Fruit fly (Drosophila melanogaster): ENCODE results near the gene CG10749.

Gene CG10749

dm6 chr3L:13015823-13016465 lies 43.7 kb downstream of the CG10749 start, which contains the start of gene CG11267 (continued):
- TF ChIP-seq odd (GFP tag; optimal IDR thresholded peaks at IDR 0.05) (peak; percentile 77), bbx (GFP tag; IDR thresholded peaks at IDR 0.05; ENCODE audit: partially characterized antibody) (no peak), E2f1 (GFP tag; IDR thresholded peaks at IDR 0.05) (peak; percentile 89), CG6765 (GFP tag; optimal IDR thresholded peaks at IDR 0.05) (peak; percentile 68), gfzf (GFP tag; optimal IDR thresholded peaks at IDR 0.05) (peak; percentile 63), mam (GFP tag; optimal IDR thresholded peaks at IDR 0.05) (peak; percentile 75), CG2712 (tag; optimal IDR thresholded peaks at IDR 0.05) (peak; percentile 83), ham (GFP tag; IDR thresholded peaks at IDR 0.05) (peak; percentile 57; the same call in 1 of the 2 replicates), HLHmδ (GFP tag; optimal IDR thresholded peaks at IDR 0.05) (no peak), dm (GFP tag; optimal IDR thresholded peaks at IDR 0.05) (peak; percentile 43), CG12155 (GFP tag; optimal IDR thresholded peaks at IDR 0.05) (peak; percentile 68), corto (GFP tag; optimal IDR thresholded peaks at IDR 0.05) (peak; percentile 35), ERR (GFP tag; optimal IDR thresholded peaks at IDR 0.05) (peak; percentile 33), chm (GFP tag; IDR thresholded peaks at IDR 0.05) (no peak; the same call in 1 of the 2 replicates), CG8478 (optimal IDR thresholded peaks at IDR 0.05) (no peak), CG3065 (GFP tag; optimal IDR thresholded peaks at IDR 0.05) (no peak), sqz (GFP tag; optimal IDR thresholded peaks at IDR 0.05) (peak; percentile 69), CG1832 (GFP tag; optimal IDR thresholded peaks at IDR 0.05) (no peak), CG17912 (GFP tag; optimal IDR thresholded peaks at IDR 0.05) (peak; percentile 51), CG13894 (tag; optimal IDR thresholded peaks at IDR 0.05) (peak; percentile 89), CG12942 (GFP tag; optimal IDR thresholded peaks at IDR 0.05) (peak; percentile 72), Hr78 (GFP tag; optimal IDR thresholded peaks at IDR 0.05) (peak in 1 of 2 experiments; percentile 2), lola (GFP tag; optimal IDR thresholded peaks at IDR 0.05) (peak in 1 of 3 experiments; percentile 59), Atf6 (GFP tag; IDR thresholded peaks at IDR 0.05) (peak; percentile 93), zen2 (GFP tag; IDR thresholded peaks at IDR 0.05; ENCODE audit: partially characterized antibody) (peak; percentile 53; the same call in 1 of the 3 replicates), hkb (optimal IDR thresholded peaks at IDR 0.05) (no peak), hkb (GFP tag; IDR thresholded peaks at IDR 0.05) (peak; percentile 94), shn (GFP tag; optimal IDR thresholded peaks at IDR 0.05) (peak; percentile 51), rib (GFP tag; IDR thresholded peaks at IDR 0.05) (peak; percentile 79), CG17359 (tag; optimal IDR thresholded peaks at IDR 0.05) (peak; percentile 90), CG17829 (tag; optimal IDR thresholded peaks at IDR 0.05) (peak; percentile 75), Rx (GFP tag; IDR thresholded peaks at IDR 0.05) (peak; percentile 91), prd (optimal IDR thresholded peaks at IDR 0.05) (no peak), prd (GFP tag; IDR thresholded peaks at IDR 0.05) (peak; percentile 88), chinmo (GFP tag; IDR thresholded peaks at IDR 0.05; ENCODE audit: partially characterized antibody) (no peak), Hr39 (optimal IDR thresholded peaks at IDR 0.05) (no peak), CG14050 (GFP tag; IDR thresholded peaks at IDR 0.05) (peak; percentile 71; the same call in 2 of the 3 replicates), CG12769 (tag; optimal IDR thresholded peaks at IDR 0.05) (peak; percentile 83), Oli (tag; optimal IDR thresholded peaks at IDR 0.05) (peak; percentile 78), Usf (GFP tag; optimal IDR thresholded peaks at IDR 0.05) (peak; percentile 48), amos (GFP tag; IDR thresholded peaks at IDR 0.05; ENCODE audit: partially characterized antibody) (no peak), salm (tag; optimal IDR thresholded peaks at IDR 0.05) (peak; percentile 56), fu2 (GFP tag; optimal IDR thresholded peaks at IDR 0.05) (peak; percentile 70), CHES-1-like (GFP tag; optimal IDR thresholded peaks at IDR 0.05) (peak; percentile 73), Bteb2 (GFP tag; optimal IDR thresholded peaks at IDR 0.05) (peak; percentile 70), sob (GFP tag; IDR thresholded peaks at IDR 0.05) (peak; percentile 93), CG12236 (GFP tag; optimal IDR thresholded peaks at IDR 0.05) (no peak), oc (tag; optimal IDR thresholded peaks at IDR 0.05) (peak; percentile 54), sc (optimal IDR thresholded peaks at IDR 0.05) (no peak), sc (GFP tag; optimal IDR thresholded peaks at IDR 0.05) (peak; percentile 26)
